Worm (Caenorhabditis elegans): Measurements from ENCODE around the gene B0495.5.

Gene B0495.5

ce11 chrII:7697156-7697555 is 1.1 kb downstream of the B0495.5 start:
- TF ChIP-seq him-1 (tag; optimal IDR thresholded peaks at IDR 0.05): no peak
- no peak for TF ChIP-seq dao-5 (tag; optimal IDR thresholded peaks at IDR 0.05)
- TF ChIP-seq W03F9.2 (tag; optimal IDR thresholded peaks at IDR 0.05): no peak

- TF ChIP-seq dao-5 (tag; optimal IDR thresholded peaks at IDR 0.05) (no peak), him-1 (tag; optimal IDR thresholded peaks at IDR 0.05) (no peak), W03F9.2 (tag; optimal IDR thresholded peaks at IDR 0.05) (no peak)
Measured at ce11 chrII:7695636-7696035, 2.7 kb downstream of the B0495.5 start.

ce11 chrII:7694745-7695144 is 3.6 kb downstream of the B0495.5 start:
- TF ChIP-seq W03F9.2 (tag; optimal IDR thresholded peaks at IDR 0.05) (no peak), him-1 (tag; optimal IDR thresholded peaks at IDR 0.05) (no peak), dao-5 (tag; optimal IDR thresholded peaks at IDR 0.05) (no peak)

- no peak for TF ChIP-seq him-1 (tag; optimal IDR thresholded peaks at IDR 0.05)
Measured at ce11 chrII:7693929-7694328, 4.4 kb downstream of the B0495.5 start, which contains the start of gene nhx-2. nhx-2 (minus strand) TSS chrII:7693957.

ce11 chrII:7690384-7690783 is 7.9 kb downstream of the B0495.5 start, which contains the start of gene pid-1:
pid-1 (minus strand) TSS chrII:7690556.
- TF ChIP-seq W03F9.2 (tag; optimal IDR thresholded peaks at IDR 0.05): no peak

ce11 chrII:7684589-7684988 is 13.7 kb downstream of the B0495.5 start, which contains the start of gene F18A1.1:
F18A1.1 (plus strand) TSS chrII:7684889.
- no peak for TF ChIP-seq dao-5 (tag; optimal IDR thresholded peaks at IDR 0.05)
- no peak for TF ChIP-seq him-1 (tag; optimal IDR thresholded peaks at IDR 0.05)
- TF ChIP-seq W03F9.2 (tag; optimal IDR thresholded peaks at IDR 0.05): no peak

- TF ChIP-seq him-1 (tag; optimal IDR thresholded peaks at IDR 0.05) (no peak), W03F9.2 (tag; optimal IDR thresholded peaks at IDR 0.05) (no peak), dao-5 (tag; optimal IDR thresholded peaks at IDR 0.05) (no peak)
Measured at ce11 chrII:7682488-7682887, 15.8 kb downstream of the B0495.5 start.

- TF ChIP-seq him-1 (tag; optimal IDR thresholded peaks at IDR 0.05) (no peak), W03F9.2 (tag; optimal IDR thresholded peaks at IDR 0.05) (no peak), dao-5 (tag; optimal IDR thresholded peaks at IDR 0.05) (no peak)
Measured at ce11 chrII:7681898-7682297, 16.4 kb downstream of the B0495.5 start, which contains the start of gene lin-26. lin-26 (plus strand) TSS chrII:7682198.

- TF ChIP-seq W03F9.2 (tag; optimal IDR thresholded peaks at IDR 0.05) (no peak), him-1 (tag; optimal IDR thresholded peaks at IDR 0.05) (no peak), dao-5 (tag; optimal IDR thresholded peaks at IDR 0.05) (no peak)
Measured at ce11 chrII:7679499-7680012, 18.8 kb downstream of the B0495.5 start.

ce11 chrII:7678512-7678911 is 19.8 kb downstream of the B0495.5 start:
- TF ChIP-seq W03F9.2 (tag; optimal IDR thresholded peaks at IDR 0.05) (no peak), dao-5 (tag; optimal IDR thresholded peaks at IDR 0.05) (no peak)

ce11 chrII:7676307-7676905 is 21.9 kb downstream of the B0495.5 start:
- TF ChIP-seq dao-5 (tag; optimal IDR thresholded peaks at IDR 0.05) (no peak), W03F9.2 (tag; optimal IDR thresholded peaks at IDR 0.05) (no peak), him-1 (tag; optimal IDR thresholded peaks at IDR 0.05) (no peak)

ce11 chrII:7675752-7676151 is 22.6 kb downstream of the B0495.5 start:
- no peak for TF ChIP-seq W03F9.2 (tag; optimal IDR thresholded peaks at IDR 0.05)
- TF ChIP-seq him-1 (tag; optimal IDR thresholded peaks at IDR 0.05): no peak
- no peak for TF ChIP-seq dao-5 (tag; optimal IDR thresholded peaks at IDR 0.05)

- no peak for TF ChIP-seq W03F9.2 (tag; optimal IDR thresholded peaks at IDR 0.05)
- TF ChIP-seq dao-5 (tag; optimal IDR thresholded peaks at IDR 0.05): no peak
- no peak for TF ChIP-seq him-1 (tag; optimal IDR thresholded peaks at IDR 0.05)
Measured at ce11 chrII:7671705-7672104, 26.6 kb downstream of the B0495.5 start, which contains the start of gene lir-1. lir-1 (plus strand) TSS chrII:7672005.

ce11 chrII:7670039-7670438 is 28.3 kb downstream of the B0495.5 start:
- TF ChIP-seq dao-5 (tag; optimal IDR thresholded peaks at IDR 0.05) (no peak), W03F9.2 (tag; optimal IDR thresholded peaks at IDR 0.05) (no peak), him-1 (tag; optimal IDR thresholded peaks at IDR 0.05) (no peak)

ce11 chrII:7669409-7669808 is 28.9 kb downstream of the B0495.5 start:
- no peak for TF ChIP-seq him-1 (tag; optimal IDR thresholded peaks at IDR 0.05)
- no peak for TF ChIP-seq dao-5 (tag; optimal IDR thresholded peaks at IDR 0.05)
- TF ChIP-seq W03F9.2 (tag; optimal IDR thresholded peaks at IDR 0.05): no peak

Measured in whole organism, L4/young adult.